Fruit fly (Drosophila melanogaster): Measurements from ENCODE around the gene Eaf6.

Gene Eaf6

DNA sequence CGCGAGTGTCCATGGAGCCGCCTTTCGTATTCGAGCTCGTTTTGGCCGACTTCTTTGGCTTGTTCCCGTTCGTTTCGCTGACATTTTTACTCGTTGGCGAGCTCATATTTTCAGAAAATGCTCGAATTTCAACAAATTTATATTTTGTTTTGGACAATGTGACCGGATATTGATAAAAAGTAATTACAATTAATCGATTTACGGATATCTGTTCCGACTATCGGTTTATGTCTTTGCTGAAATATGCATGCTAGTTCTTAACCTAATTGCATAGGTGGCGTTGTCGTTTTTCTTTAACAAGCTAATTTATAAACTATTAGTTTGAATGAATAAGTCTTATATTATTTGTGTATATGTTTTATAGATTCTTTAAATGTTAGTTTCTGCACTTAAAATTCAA is at the start of gene Eaf6 (continued):
- TF ChIP-seq amos (GFP tag; IDR thresholded peaks at IDR 0.05; ENCODE audit: partially characterized antibody) = peak; percentile 50
- 0 out of 2 replicates have a peak, but pooled peaks have one; percentile 20 for TF ChIP-seq bbx (GFP tag; IDR thresholded peaks at IDR 0.05; ENCODE audit: partially characterized antibody)
- TF ChIP-seq HLH3B (GFP tag; IDR thresholded peaks at IDR 0.05) = no peak
- peak; percentile 25 for TF ChIP-seq CG3995 (GFP tag; optimal IDR thresholded peaks at IDR 0.05)
- peak; percentile 53; the same call in 2 of the 4 replicates for TF ChIP-seq Dll (GFP tag; IDR thresholded peaks at IDR 0.05; ENCODE audit: partially characterized antibody)
- TF ChIP-seq CG1832 (GFP tag; optimal IDR thresholded peaks at IDR 0.05) = no peak
- no peak for TF ChIP-seq Dad (GFP tag; optimal IDR thresholded peaks at IDR 0.05)

DNA sequence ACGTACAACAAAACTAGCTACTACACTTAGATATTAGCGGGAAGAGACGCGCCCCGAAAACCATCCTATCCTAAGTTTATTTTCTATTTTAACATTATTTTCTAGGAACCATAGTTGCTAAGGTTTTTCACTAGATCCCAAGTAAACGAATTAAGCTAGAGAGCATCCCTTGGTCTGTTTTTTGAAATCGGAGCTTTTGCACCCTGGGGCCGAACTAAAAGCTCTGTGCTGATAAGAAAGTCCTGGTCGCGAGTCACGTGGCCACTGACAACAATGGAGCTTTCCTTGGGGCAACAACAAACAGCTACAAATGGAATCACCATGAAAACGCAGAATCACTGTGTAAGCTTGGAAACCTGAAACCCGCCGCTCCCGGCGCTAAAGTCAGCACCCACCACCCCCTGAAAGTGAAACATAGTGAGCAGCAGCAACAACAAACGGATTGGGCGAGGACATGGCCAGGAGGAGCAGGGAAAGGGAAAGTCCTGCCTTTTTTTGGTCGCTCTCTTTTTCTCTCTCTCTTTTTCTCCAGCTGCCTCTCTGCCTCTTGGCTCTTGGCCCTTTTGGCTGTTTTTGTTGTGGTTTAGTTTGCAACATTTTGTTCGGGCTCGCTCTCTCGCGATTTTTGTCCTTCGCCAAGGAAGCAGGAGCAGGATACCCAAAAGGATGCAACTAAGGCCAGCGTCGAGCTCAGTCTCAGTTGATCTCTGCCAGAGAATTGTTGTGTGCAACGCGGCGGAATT is 49.3 kb upstream of the Eaf6 start, which contains the start of gene sif:
TSS of gene sif (plus strand) at position 693 of the 743 bp plus-strand sequence.
- TF ChIP-seq CG34422 (GFP tag; IDR thresholded peaks at IDR 0.05) (peak; percentile 71; the same call in 1 of the 3 replicates), gfzf (GFP tag; optimal IDR thresholded peaks at IDR 0.05) (no peak), Med (GFP tag) (peak; percentile 41), Trl (optimal IDR thresholded peaks at IDR 0.05) (peak; percentile 53 to 76), Trl (GFP tag; optimal IDR thresholded peaks at IDR 0.05) (no peak), pb (GFP tag; optimal IDR thresholded peaks at IDR 0.05) (no peak), ssp (GFP tag; IDR thresholded peaks at IDR 0.05) (no peak), Mes4 (GFP tag; optimal IDR thresholded peaks at IDR 0.05) (no peak), onecut (GFP tag; IDR thresholded peaks at IDR 0.05) (no peak), Camta (GFP tag; optimal IDR thresholded peaks at IDR 0.05) (no peak), pnt (GFP tag; optimal IDR thresholded peaks at IDR 0.05) (no peak), Hr51 (GFP tag; optimal IDR thresholded peaks at IDR 0.05) (peak in 1 of 2 experiments; percentile 7), CG16779 (GFP tag; IDR thresholded peaks at IDR 0.05) (peak; percentile 12; the same call in 1 of the 2 replicates), Hand (GFP tag; optimal IDR thresholded peaks at IDR 0.05) (peak; percentile 20), Hr39 (optimal IDR thresholded peaks at IDR 0.05) (peak; percentile 28), Rfx (GFP tag; IDR thresholded peaks at IDR 0.05) (peak; percentile 42; the same call in 1 of the 2 replicates), CG14965 (GFP tag; optimal IDR thresholded peaks at IDR 0.05; ENCODE audit: borderline replicate concordance) (no peak), CG15269 (tag; optimal IDR thresholded peaks at IDR 0.05) (no peak), NC2α (GFP tag; optimal IDR thresholded peaks at IDR 0.05) (no peak), Gsc (GFP tag; IDR thresholded peaks at IDR 0.05) (no peak), GATAe (GFP tag; conservative IDR thresholded peaks at IDR 0.05) (no peak), Deaf1 (tag; optimal IDR thresholded peaks at IDR 0.05) (peak; percentile 41), CG10321 (GFP tag; IDR thresholded peaks at IDR 0.05) (no peak), CG11723 (GFP tag; optimal IDR thresholded peaks at IDR 0.05) (no peak), NC2β (GFP tag; optimal IDR thresholded peaks at IDR 0.05) (no peak), bab2 (GFP tag; optimal IDR thresholded peaks at IDR 0.05) (no peak), sd (tag; optimal IDR thresholded peaks at IDR 0.05) (no peak), CG3281 (GFP tag; optimal IDR thresholded peaks at IDR 0.05) (no peak), CG8765 (GFP tag; IDR thresholded peaks at IDR 0.05) (no peak), abd-A (tag; optimal IDR thresholded peaks at IDR 0.05) (peak; percentile 21), Adf1 (GFP tag; IDR thresholded peaks at IDR 0.05) (peak; percentile 35; the same call in 1 of the 2 replicates), chinmo (GFP tag; IDR thresholded peaks at IDR 0.05; ENCODE audit: partially characterized antibody) (peak; percentile 81; the same call in 2 of the 4 replicates), crol (GFP tag; IDR thresholded peaks at IDR 0.05) (peak; percentile 89), seq (GFP tag; IDR thresholded peaks at IDR 0.05) (peak; percentile 66; the same call in 1 of the 2 replicates), CG10147 (GFP tag; optimal IDR thresholded peaks at IDR 0.05) (no peak), CG11504 (tag; optimal IDR thresholded peaks at IDR 0.05) (peak; percentile 5), ranshi (GFP tag; IDR thresholded peaks at IDR 0.05) (no peak), cwo (GFP tag; optimal IDR thresholded peaks at IDR 0.05) (peak; percentile 67), insv (GFP tag; optimal IDR thresholded peaks at IDR 0.05) (no peak), CG4360 (GFP tag; IDR thresholded peaks at IDR 0.05) (peak; percentile 66), E2f2 (GFP tag; IDR thresholded peaks at IDR 0.05) (0 out of 2 replicates have a peak, but pooled peaks have one; percentile 8)
